Worm (Caenorhabditis elegans): ENCODE results near the gene srj-8.

Gene srj-8

ce11 chrV:3227373-3227772 is 20.2 kb upstream of the srj-8 start, which contains the start of gene K08D9.2:
Gene K08D9.2, plus strand, starts transcription at chrV:3227673.
- TF ChIP-seq nhr-43 (tag; optimal IDR thresholded peaks at IDR 0.05; ENCODE audit: poor library complexity, severe bottlenecking) (no peak), nhr-11 (tag; optimal IDR thresholded peaks at IDR 0.05) (no peak), lsy-12 (tag; optimal IDR thresholded peaks at IDR 0.05) (no peak), snpc-4 (tag; optimal IDR thresholded peaks at IDR 0.05) (no peak), elt-2 (tag; optimal IDR thresholded peaks at IDR 0.05) (no peak), daf-12 (tag; optimal IDR thresholded peaks at IDR 0.05) (no peak)

- TF ChIP-seq egl-27 (tag; optimal IDR thresholded peaks at IDR 0.05) (no peak), fos-1 (tag; optimal IDR thresholded peaks at IDR 0.05) (no peak), mdl-1 (tag; optimal IDR thresholded peaks at IDR 0.05) (no peak), unc-62 (GFP tag; optimal IDR thresholded peaks at IDR 0.05) (no peak), nhr-43 (tag; optimal IDR thresholded peaks at IDR 0.05; ENCODE audit: poor library complexity, severe bottlenecking) (no peak), elt-1 (tag; optimal IDR thresholded peaks at IDR 0.05) (no peak), mml-1 (tag; optimal IDR thresholded peaks at IDR 0.05) (no peak), nhr-237 (tag; optimal IDR thresholded peaks at IDR 0.05) (no peak), ceh-9 (tag; optimal IDR thresholded peaks at IDR 0.05) (no peak), unc-39 (tag; optimal IDR thresholded peaks at IDR 0.05) (no peak), ztf-11 (tag; optimal IDR thresholded peaks at IDR 0.05) (no peak), pqm-1 (tag; optimal IDR thresholded peaks at IDR 0.05) (no peak), lin-15B (tag; optimal IDR thresholded peaks at IDR 0.05) (no peak)
Measured at ce11 chrV:3230150-3230549, 17.5 kb upstream of the srj-8 start.

ce11 chrV:3230597-3230996 is 17.0 kb upstream of the srj-8 start, which contains the start of gene K08D9.10:
Gene K08D9.10, plus strand, starts transcription at chrV:3230897.
- TF ChIP-seq nhr-67 (tag; optimal IDR thresholded peaks at IDR 0.05) (no peak), fkh-10 (GFP tag; optimal IDR thresholded peaks at IDR 0.05) (no peak), lsy-12 (tag; optimal IDR thresholded peaks at IDR 0.05) (no peak), mdl-1 (tag; optimal IDR thresholded peaks at IDR 0.05) (no peak), unc-62 (GFP tag; optimal IDR thresholded peaks at IDR 0.05) (no peak), ZK546.5 (tag; optimal IDR thresholded peaks at IDR 0.05) (no peak), nhr-77 (tag; optimal IDR thresholded peaks at IDR 0.05) (no peak), ceh-28 (tag; optimal IDR thresholded peaks at IDR 0.05) (no peak), pqm-1 (tag; optimal IDR thresholded peaks at IDR 0.05) (no peak), mml-1 (tag; optimal IDR thresholded peaks at IDR 0.05) (no peak), zag-1 (tag; optimal IDR thresholded peaks at IDR 0.05) (no peak), elt-1 (tag; optimal IDR thresholded peaks at IDR 0.05) (no peak), aly-2 (tag; optimal IDR thresholded peaks at IDR 0.05) (no peak), hmg-11 (tag; optimal IDR thresholded peaks at IDR 0.05) (no peak), skn-1 (tag; optimal IDR thresholded peaks at IDR 0.05) (no peak), pha-4 (tag; optimal IDR thresholded peaks at IDR 0.05) (no peak), fkh-2 (tag; optimal IDR thresholded peaks at IDR 0.05) (no peak)

ce11 chrV:3234887-3235286 is 12.7 kb upstream of the srj-8 start, which contains the start of gene K08D9.6:
Gene K08D9.6, minus strand, starts transcription at chrV:3234987.
- TF ChIP-seq aly-2 (tag; optimal IDR thresholded peaks at IDR 0.05) (no peak), ceh-28 (tag; optimal IDR thresholded peaks at IDR 0.05) (no peak), fkh-2 (tag; optimal IDR thresholded peaks at IDR 0.05) (no peak)

- TF ChIP-seq ceh-82 (tag; optimal IDR thresholded peaks at IDR 0.05), result no peak
- no peak for TF ChIP-seq nhr-25 (tag; optimal IDR thresholded peaks at IDR 0.05)
- TF ChIP-seq pqm-1 (tag; optimal IDR thresholded peaks at IDR 0.05), result no peak
Measured at ce11 chrV:3236610-3237009, 11.0 kb upstream of the srj-8 start, which contains the start of the genes K08D9.9 and str-16. Gene K08D9.9, minus strand, starts transcription at chrV:3236710. Gene str-16, plus strand, starts transcription at chrV:3236875.

ce11 chrV:3241175-3241574 is 6.4 kb upstream of the srj-8 start, which contains the start of gene srj-11:
Gene srj-11, plus strand, starts transcription at chrV:3241424.
- TF ChIP-seq ceh-82 (tag; optimal IDR thresholded peaks at IDR 0.05) (no peak), elt-1 (tag; optimal IDR thresholded peaks at IDR 0.05) (no peak), ceh-28 (tag; optimal IDR thresholded peaks at IDR 0.05) (no peak), skn-1 (tag; optimal IDR thresholded peaks at IDR 0.05) (no peak), nhr-12 (tag; optimal IDR thresholded peaks at IDR 0.05) (no peak)

Measured in whole organism, L3 larva.